Worm (Caenorhabditis elegans) whole organism, L4 larva: Measurements from ENCODE around the gene clec-256.
A peak's percentile ranks its signal among the peaks of the same experiment; 100 is the strongest.

Experiments
- F49E8.2 ChIP-seq: sonication (generic microtip); optimal IDR thresholded peaks from 2 replicates; lab custom pipeline; 2016; ENCODE audit warnings: missing compliant biosample characterization, mild to moderate bottlenecking, missing genetic modification characterization, borderline replicate concordance
- ZK337.2 ChIP-seq: fragments of 200-800 bp; sonication (Bioruptor generic); IDR thresholded peaks from 2 replicates; pipeline ENCODE4 v1.3.6; 2022; ENCODE audit warnings: missing genetic modification reagents, missing genetic modification characterization, missing compliant biosample characterization
- aha-1 ChIP-seq: fragments of 150-350 bp; peaks from one replicate; lab custom pipeline; 2014; ENCODE audit warnings: missing biosample characterization, missing genetic modification characterization
- aly-2 ChIP-seq: sonication (generic microtip); optimal IDR thresholded peaks from 2 replicates; lab custom pipeline; 2018; ENCODE audit warnings: missing biosample characterization, missing genetic modification characterization
- arid-1 ChIP-seq: fragments of 200-800 bp; sonication (Bioruptor generic); conservative IDR thresholded peaks from 2 replicates; pipeline ENCODE4 v1.3.6; 2022; ENCODE audit warnings: missing genetic modification reagents, missing genetic modification characterization, missing compliant biosample characterization
- ceh-20 ChIP-seq: fragments of 200-800 bp; sonication (Bioruptor generic); IDR thresholded peaks from 2 replicates; pipeline ENCODE4 v1.3.6; 2022; ENCODE audit warnings: missing genetic modification reagents, missing genetic modification characterization, missing compliant biosample characterization
- ces-1 ChIP-seq: fragments of 150-350 bp; sonication (generic microtip); optimal IDR thresholded peaks from 4 replicates; lab custom pipeline; 2014; ENCODE audit warnings: missing biosample characterization, missing genetic modification reagents, missing genetic modification characterization
- daf-16 ChIP-seq, 3 experiments: sonication (generic microtip); optimal IDR thresholded peaks; 2 replicates each; lab custom pipeline; 2016 to 2017; ENCODE audit warnings: missing genetic modification characterization in 3 of 3, missing genetic modification reagents in 3 of 3, mild to moderate bottlenecking in 2 of 3, missing compliant biosample characterization in 2 of 3, missing biosample characterization in 1 of 3, moderate library complexity in 1 of 3
- daf-8 ChIP-seq: fragments of 200-800 bp; sonication (Bioruptor generic); IDR thresholded peaks from 2 replicates; pipeline ENCODE4 v1.3.6; 2022; ENCODE audit warnings: missing genetic modification characterization, missing compliant biosample characterization
- dmd-6 ChIP-seq: fragments of 200-800 bp; sonication (Bioruptor generic); IDR thresholded peaks from 2 replicates; pipeline ENCODE4 v1.3.6; 2022; ENCODE audit warnings: missing genetic modification reagents, missing genetic modification characterization, missing compliant biosample characterization
- duxl-1 ChIP-seq: sonication (generic microtip); optimal IDR thresholded peaks from 2 replicates; lab custom pipeline; 2016; ENCODE audit warnings: mild to moderate bottlenecking, missing genetic modification characterization, moderate library complexity, missing compliant biosample characterization; ENCODE audit not compliant: poor library complexity
- egl-27 ChIP-seq: sonication (generic microtip); optimal IDR thresholded peaks from 3 replicates; lab custom pipeline; 2017; ENCODE audit warnings: missing biosample characterization, missing genetic modification reagents, missing genetic modification characterization
- egl-43 ChIP-seq: fragments of 200-800 bp; sonication (Bioruptor generic); IDR thresholded peaks from 2 replicates; pipeline ENCODE4 v1.3.6; 2022; ENCODE audit warnings: missing genetic modification reagents, missing genetic modification characterization, missing compliant biosample characterization
- hlh-11 ChIP-seq: fragments of 200-800 bp; sonication (Bioruptor generic); optimal IDR thresholded peaks from 2 replicates; lab custom pipeline; 2018; ENCODE audit warnings: mild to moderate bottlenecking, missing genetic modification characterization, missing compliant biosample characterization
- hlh-30 ChIP-seq: sonication (generic microtip); optimal IDR thresholded peaks from 2 replicates; lab custom pipeline; 2017; ENCODE audit warnings: antibody characterized with exemption, mild to moderate bottlenecking, missing genetic modification characterization, missing compliant biosample characterization; ENCODE audit not compliant: insufficient read depth
- jun-1 ChIP-seq: fragments of 150-350 bp; optimal IDR thresholded peaks from 2 replicates; lab custom pipeline; 2014; ENCODE audit warnings: missing biosample characterization, missing genetic modification reagents, missing genetic modification characterization
- lim-7 ChIP-seq: fragments of 200-800 bp; sonication (Bioruptor generic); IDR thresholded peaks from 2 replicates; pipeline ENCODE4 v1.3.6; 2022; ENCODE audit warnings: missing genetic modification characterization, missing compliant biosample characterization
- lin-13 ChIP-seq: fragments of 150-350 bp; optimal IDR thresholded peaks from 2 replicates; lab custom pipeline; 2014; ENCODE audit warnings: missing biosample characterization, missing genetic modification reagents, missing genetic modification characterization
- lin-29 ChIP-seq: fragments of 200-800 bp; sonication (Bioruptor generic); IDR thresholded peaks from 2 replicates; pipeline ENCODE4 v1.3.6; 2022; ENCODE audit warnings: missing genetic modification reagents, missing genetic modification characterization, missing compliant biosample characterization
- madf-5 ChIP-seq, 2 experiments: fragments of 200-800 bp; sonication (Bioruptor generic); IDR thresholded peaks; 2 replicates each; pipeline ENCODE4 v1.3.6; 2022; ENCODE audit warnings: missing compliant biosample characterization in 2 of 2, missing genetic modification characterization in 2 of 2
- mep-1 ChIP-seq: fragments of 150-350 bp; sonication (generic microtip); optimal IDR thresholded peaks from 3 replicates; lab custom pipeline; 2014; ENCODE audit warnings: missing biosample characterization, missing genetic modification characterization
- mes-2 ChIP-seq: sonication (generic microtip); optimal IDR thresholded peaks from 2 replicates; lab custom pipeline; 2016; ENCODE audit warnings: missing genotype, mild to moderate bottlenecking, missing genetic modification characterization, missing compliant biosample characterization; ENCODE audit not compliant: poor library complexity, severe bottlenecking
- nhr-102 ChIP-seq: sonication (generic microtip); optimal IDR thresholded peaks from 2 replicates; lab custom pipeline; 2016; ENCODE audit warnings: mild to moderate bottlenecking, missing genetic modification characterization, moderate library complexity, missing compliant biosample characterization
- nhr-111 ChIP-seq: fragments of 200-800 bp; sonication (Bioruptor generic); optimal IDR thresholded peaks from 2 replicates; lab custom pipeline; 2018; ENCODE audit warnings: mild to moderate bottlenecking, missing genetic modification characterization, missing compliant biosample characterization
- nhr-25 ChIP-seq: sonication (generic microtip); optimal IDR thresholded peaks from 2 replicates; lab custom pipeline; 2017; ENCODE audit warnings: missing genetic modification characterization, mild to moderate bottlenecking, missing compliant biosample characterization, antibody characterized with exemption, moderate library complexity, borderline replicate concordance; ENCODE audit not compliant: insufficient read depth
- nhr-28 ChIP-seq: fragments of 150-350 bp; optimal IDR thresholded peaks from 2 replicates; lab custom pipeline; 2014; ENCODE audit warnings: missing biosample characterization, missing genetic modification characterization
- pqm-1 ChIP-seq: sonication (generic microtip); optimal IDR thresholded peaks from 2 replicates; lab custom pipeline; 2017; ENCODE audit warnings: missing biosample characterization, missing genetic modification characterization
- set-16 ChIP-seq: fragments of 200-800 bp; sonication (Bioruptor generic); IDR thresholded peaks from 2 replicates; pipeline ENCODE4 v1.3.6; 2022; ENCODE audit warnings: missing genetic modification reagents, missing genetic modification characterization, missing compliant biosample characterization
- tag-97 ChIP-seq: fragments of 200-800 bp; sonication (Bioruptor generic); IDR thresholded peaks from 2 replicates; pipeline ENCODE4 v1.3.6; 2022; ENCODE audit warnings: missing genetic modification characterization, missing compliant biosample characterization
- unc-39 ChIP-seq: sonication (generic microtip); optimal IDR thresholded peaks from 2 replicates; lab custom pipeline; 2017; ENCODE audit warnings: missing biosample characterization, missing genetic modification characterization
- unc-62 ChIP-seq, 3 experiments: fragments of 150-350 bp in 1 of 3; sonication (generic microtip); optimal IDR thresholded peaks in 2 of 3; peaks in 1 of 3; 1 replicate in 1 of 3; 2 replicates in 2 of 3; lab custom pipeline; 2014 to 2017; ENCODE audit warnings: missing biosample characterization in 3 of 3, missing genetic modification characterization in 3 of 3, missing genetic modification reagents in 3 of 3, missing genotype in 1 of 3
- zfp-3 ChIP-seq: fragments of 200-800 bp; sonication (Bioruptor generic); conservative IDR thresholded peaks from 2 replicates; pipeline ENCODE4 v1.3.6; 2022; ENCODE audit warnings: missing genetic modification reagents, missing genetic modification characterization, missing compliant biosample characterization

clec-256 gene

DNA sequence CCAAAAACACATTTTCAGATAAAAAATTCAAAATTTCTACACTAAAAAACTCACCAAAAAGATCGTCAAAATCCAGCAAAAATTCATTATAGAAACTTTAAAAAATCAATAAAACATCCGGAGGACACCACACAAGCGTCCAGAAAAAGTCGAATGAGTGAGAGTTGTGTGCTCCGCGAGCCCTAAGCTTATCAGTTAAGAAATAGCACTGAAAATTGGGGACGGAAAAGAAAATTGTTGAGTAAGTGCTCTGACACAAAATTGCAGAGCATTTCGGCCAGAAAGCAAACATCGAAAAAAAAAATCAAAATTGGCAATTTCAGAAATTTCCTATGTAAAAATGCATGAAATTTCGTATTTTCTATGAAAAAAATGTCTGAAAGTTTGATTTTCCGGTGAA is 33.8 kb upstream of the clec-256 start:
- TF ChIP-seq duxl-1 (tag; lab: Kevin White, UChicago) (peak; percentile 93), lim-7 (GFP tag; lab: Robert Waterston, UW) (no peak), nhr-28 (tag; lab: Kevin White, UChicago) (peak; percentile 1)

DNA sequence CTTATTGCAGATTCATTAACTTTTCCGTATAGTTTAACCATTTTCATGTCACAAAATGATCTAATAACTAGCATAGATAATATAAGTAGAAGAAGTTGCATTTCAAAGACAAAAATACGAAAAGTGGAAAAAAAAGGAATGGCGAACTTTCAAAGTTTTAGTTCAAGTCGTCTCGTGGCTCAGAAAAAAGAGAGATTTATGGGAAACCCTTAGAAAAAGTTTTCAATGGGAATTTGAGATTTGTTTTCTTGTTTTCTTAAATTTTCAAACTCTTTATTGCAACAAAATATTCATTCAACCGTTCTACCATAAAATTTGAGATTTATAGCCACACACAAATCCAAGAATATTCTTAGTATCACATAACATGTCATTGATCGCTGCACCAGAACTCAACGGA is 29.4 kb upstream of the clec-256 start, which contains the start of gene clec-250:
Gene clec-250, minus strand, starts transcription at position 101 of the 400 bp plus-strand sequence.
- TF ChIP-seq jun-1 (tag; lab: Kevin White, UChicago), result no peak
- no peak for TF ChIP-seq pqm-1 (tag; lab: Kevin White, UChicago)
- no peak for TF ChIP-seq lin-13
- no peak for TF ChIP-seq nhr-25
- no peak for TF ChIP-seq dmd-6
- no peak for TF ChIP-seq arid-1 (GFP tag; lab: Robert Waterston, UW)

DNA sequence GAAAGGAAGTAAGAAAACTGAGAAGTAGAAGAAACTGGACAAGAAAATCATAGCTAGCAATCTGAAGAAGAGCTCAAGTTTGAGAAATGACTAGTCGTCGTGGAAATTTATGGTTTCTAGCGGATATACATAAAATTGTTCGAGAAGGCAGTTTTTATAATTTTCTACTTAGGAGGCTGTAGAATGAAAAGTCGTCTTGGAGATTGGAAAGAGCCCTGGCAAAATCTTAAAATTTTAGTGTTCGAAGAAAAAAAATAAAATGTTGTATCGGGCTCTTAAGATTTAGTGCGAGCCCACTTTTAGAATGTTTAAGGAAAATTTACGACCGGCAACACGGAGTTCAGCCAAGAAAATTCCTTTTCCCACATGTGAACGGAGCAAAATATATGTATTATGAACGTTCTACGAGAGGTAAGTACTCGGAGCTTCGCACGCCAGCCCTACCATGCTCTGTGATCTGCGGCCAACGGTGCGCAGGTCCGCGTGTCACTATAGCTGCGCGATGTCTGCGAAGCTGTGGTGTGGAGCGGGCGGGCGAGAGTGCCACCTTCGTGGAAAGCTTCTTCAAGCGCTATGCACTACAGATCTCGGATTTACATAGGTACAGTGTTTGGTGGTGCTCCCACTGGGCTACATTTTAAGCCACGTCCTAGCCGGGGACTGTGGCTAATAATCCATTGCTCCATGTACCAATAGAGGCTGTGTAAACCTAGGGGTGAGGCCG is 24.4 kb upstream of the clec-256 start, which contains the start of gene clec-251:
Gene clec-251, minus strand, starts transcription at position 51 of the 724 bp plus-strand sequence.
- peak; percentile 35 for TF ChIP-seq aha-1 (tag; lab: Kevin White, UChicago)
- TF ChIP-seq set-16 (GFP tag; lab: Robert Waterston, UW), result peak; percentile 51; the same call in 1 of the 2 replicates
- TF ChIP-seq mep-1 (tag; lab: Kevin White, UChicago), result no peak

DNA sequence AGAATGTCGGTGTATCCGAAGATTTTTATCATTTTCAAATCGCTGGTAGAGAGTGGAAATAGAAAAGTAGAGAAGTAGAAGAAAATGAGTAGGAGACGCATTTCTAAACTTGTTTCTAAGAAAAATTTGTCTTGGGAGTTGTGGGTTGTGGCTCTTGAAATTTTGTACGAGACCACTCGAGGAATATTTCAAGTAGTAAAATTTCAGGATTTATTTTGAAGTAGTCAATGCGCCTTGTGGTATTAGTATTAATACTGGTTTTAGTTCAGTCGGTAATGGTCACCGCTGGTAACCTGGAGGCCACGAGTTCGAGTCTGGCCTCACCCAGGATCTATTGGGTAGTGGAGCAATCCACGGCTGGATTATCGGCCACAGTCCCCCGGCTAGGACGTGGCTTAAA is 22.8 kb upstream of the clec-256 start, which contains the start of gene clec-252:
Gene clec-252, minus strand, starts transcription at position 101 of the 400 bp plus-strand sequence.
- no peak for TF ChIP-seq mep-1 (tag; lab: Kevin White, UChicago)
- TF ChIP-seq mes-2 (tag; lab: Kevin White, UChicago), result no peak
- TF ChIP-seq unc-62 (GFP tag; optimal IDR thresholded peaks at IDR 0.05 in 1 of 2; lab: Kevin White, UChicago), result peak in 1 of 2 experiments; percentile 41
- no peak for TF ChIP-seq unc-62 (tag; optimal IDR thresholded peaks at IDR 0.05; lab: Kevin White, UChicago)
- TF ChIP-seq nhr-28 (tag; lab: Kevin White, UChicago), result no peak
- TF ChIP-seq lin-29 (GFP tag; lab: Robert Waterston, UW), result no peak
- no peak for TF ChIP-seq daf-8 (GFP tag; lab: Robert Waterston, UW)

DNA sequence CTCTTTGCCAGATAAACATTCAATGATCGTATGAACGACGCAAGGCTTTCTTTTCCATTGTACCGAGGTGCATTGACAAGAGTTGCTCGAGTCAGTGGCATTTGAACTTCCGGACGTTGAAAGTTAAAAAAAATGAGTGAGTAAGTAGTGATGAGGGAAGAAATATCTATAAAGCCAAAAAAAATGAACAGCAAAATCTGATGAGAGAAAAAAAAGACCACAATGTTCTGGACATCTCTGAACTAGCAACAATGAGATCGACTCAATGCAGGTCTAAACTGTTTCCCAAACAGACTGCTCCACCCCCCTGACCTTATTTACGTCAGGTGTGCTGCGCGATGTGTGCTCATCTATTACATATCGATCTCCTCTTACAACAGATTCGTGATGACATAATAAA is 21.0 kb upstream of the clec-256 start, which contains the start of the genes F11D11.21 and F11D11.12:
Gene F11D11.21, minus strand, starts transcription at position 101 of the 400 bp plus-strand sequence.
Gene F11D11.12, minus strand, starts transcription at position 238 of the 400 bp plus-strand sequence.
- TF ChIP-seq unc-62 (GFP tag; optimal IDR thresholded peaks at IDR 0.05 in 1 of 2; lab: Kevin White, UChicago) (peak in 1 of 2 experiments; percentile 17), unc-62 (tag; optimal IDR thresholded peaks at IDR 0.05; lab: Kevin White, UChicago) (no peak), nhr-111 (GFP tag; lab: Kevin White, UChicago) (no peak), daf-16 (GFP tag; optimal IDR thresholded peaks at IDR 0.05; lab: Kevin White, UChicago) (no peak), daf-16 (tag; optimal IDR thresholded peaks at IDR 0.05; lab: Kevin White, UChicago) (no peak)

DNA sequence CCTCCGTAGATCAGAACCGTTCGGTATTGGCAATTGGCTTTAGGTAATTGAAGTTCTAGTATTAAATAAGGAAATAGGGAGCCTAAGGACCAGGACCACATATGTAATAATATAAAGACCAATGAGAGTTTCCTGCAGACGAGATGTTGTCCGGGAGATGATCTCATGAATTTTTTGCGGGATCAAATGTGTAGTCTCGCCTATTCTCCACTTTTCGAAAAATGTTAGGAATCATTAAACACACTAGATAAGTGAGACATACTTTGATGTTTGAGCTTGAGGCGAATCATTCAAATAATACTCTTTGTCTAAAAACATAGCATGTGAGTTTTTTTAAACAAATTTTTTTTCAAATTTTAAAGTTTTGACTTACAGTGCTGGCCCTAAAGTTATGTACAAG is 18.5 kb upstream of the clec-256 start, which contains the start of gene F11D11.6:
Gene F11D11.6, minus strand, starts transcription at position 101 of the 400 bp plus-strand sequence.
- TF ChIP-seq tag-97 (GFP tag; lab: Robert Waterston, UW) (no peak), daf-16 (GFP tag; optimal IDR thresholded peaks at IDR 0.05; lab: Kevin White, UChicago) (no peak), daf-16 (tag; optimal IDR thresholded peaks at IDR 0.05; lab: Kevin White, UChicago) (no peak), ZK337.2 (GFP tag; lab: Robert Waterston, UW) (no peak), ces-1 (no peak), nhr-102 (tag; lab: Kevin White, UChicago) (no peak), aly-2 (tag; lab: Kevin White, UChicago) (no peak), madf-5 (GFP tag; IDR thresholded peaks at IDR 0.05; lab: Robert Waterston, UW) (no peak), unc-39 (no peak), zfp-3 (GFP tag; lab: Robert Waterston, UW) (no peak), aha-1 (tag; lab: Kevin White, UChicago) (no peak), hlh-30 (tag; lab: Kevin White, UChicago) (no peak), egl-27 (tag; lab: Kevin White, UChicago) (no peak), ceh-20 (GFP tag; lab: Robert Waterston, UW) (no peak), egl-43 (GFP tag; lab: Robert Waterston, UW) (no peak), hlh-11 (tag; lab: Kevin White, UChicago) (no peak), mep-1 (tag; lab: Kevin White, UChicago) (no peak), F49E8.2 (tag; lab: Kevin White, UChicago) (no peak)
- TF ChIP-seq, all 104 proteins: peak for 0
